Worm (Caenorhabditis elegans): Measurements from ENCODE around the gene gld-3.
A peak's percentile ranks its signal among the peaks of the same experiment; 100 is the strongest.

The gld-3 gene

DNA sequence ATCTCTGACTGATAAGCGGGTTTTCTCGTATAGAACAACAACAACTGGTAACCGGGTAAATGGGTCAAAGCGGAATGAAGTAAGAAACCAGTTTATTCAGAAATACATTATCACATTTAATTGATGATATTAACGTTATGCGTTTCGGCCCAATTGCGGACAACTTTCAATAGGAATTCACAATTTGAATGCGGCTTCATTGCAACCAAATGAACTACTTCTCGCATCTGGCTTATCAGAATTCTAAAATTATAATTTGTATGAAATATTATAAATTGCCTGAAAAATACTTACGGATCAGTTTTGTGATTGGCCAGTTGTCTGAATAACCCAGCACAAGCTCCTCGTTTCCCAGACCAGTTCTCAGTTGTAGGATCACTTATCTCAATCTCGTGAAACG is 36.3 kb downstream of the gld-3 start, which contains the start of gene col-36:
Gene col-36, minus strand, starts transcription at position 101 of the 400 bp plus-strand sequence.
- no peak for TF ChIP-seq F57C9.4 (tag; optimal IDR thresholded peaks at IDR 0.05)
- no peak for TF ChIP-seq atf-7 (tag; optimal IDR thresholded peaks at IDR 0.05)
- no peak for TF ChIP-seq repo-1 (tag; optimal IDR thresholded peaks at IDR 0.05)
- TF ChIP-seq aptf-3 (GFP tag; IDR thresholded peaks at IDR 0.05): no peak
- TF ChIP-seq F23B12.7 (tag; optimal IDR thresholded peaks at IDR 0.05; ENCODE audit: insufficient read depth): no peak
- no peak for TF ChIP-seq let-607 (tag; optimal IDR thresholded peaks at IDR 0.05)
- no peak for TF ChIP-seq hrde-1 (tag; optimal IDR thresholded peaks at IDR 0.05; ENCODE audit: borderline replicate concordance)
- TF ChIP-seq Y95B8A.8 (GFP tag; IDR thresholded peaks at IDR 0.05): no peak
- TF ChIP-seq gei-17 (GFP tag; optimal IDR thresholded peaks at IDR 0.05): no peak
- TF ChIP-seq rec-8 (tag; optimal IDR thresholded peaks at IDR 0.05): no peak

DNA sequence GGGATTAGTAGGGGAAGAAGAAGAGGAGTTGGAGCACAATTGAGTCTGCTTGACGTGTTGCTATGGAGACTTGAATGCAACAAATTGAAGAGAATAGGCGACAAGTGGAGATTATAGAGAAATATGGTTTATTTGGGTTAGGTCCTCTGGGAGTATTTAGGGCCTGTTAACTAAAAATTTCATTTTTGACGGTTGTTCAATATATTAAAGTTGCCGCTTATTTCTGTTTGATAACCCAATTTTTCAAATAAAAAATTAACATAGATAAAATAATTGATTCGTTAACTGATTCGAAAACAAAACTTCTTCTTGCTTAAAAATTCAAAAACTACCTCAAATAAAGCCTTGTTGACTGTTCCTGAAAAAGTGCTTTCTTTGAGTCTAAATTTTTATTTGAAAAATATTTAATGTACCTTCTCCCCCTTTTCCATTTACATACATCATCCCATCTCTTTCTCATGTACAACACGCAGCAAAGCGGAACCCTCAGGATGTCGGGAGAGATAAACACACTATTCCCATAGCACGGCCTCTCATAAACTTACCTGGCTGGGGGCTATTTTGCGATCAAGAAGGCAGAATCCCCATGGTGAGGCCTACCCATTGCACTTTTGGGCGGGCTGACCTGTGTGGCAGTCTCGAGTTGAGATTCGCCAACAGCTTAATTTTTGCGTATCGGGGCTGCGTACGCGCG is 39.0 kb downstream of the gld-3 start, which contains the start of gene dyf-13:
Gene dyf-13, minus strand, starts transcription at position 51 of the 694 bp plus-strand sequence.
- 0 out of 2 replicates have a peak, but pooled peaks have one; percentile 41 for TF ChIP-seq egl-18 (GFP tag; IDR thresholded peaks at IDR 0.05)
- TF ChIP-seq madf-6 (GFP tag; IDR thresholded peaks at IDR 0.05): no peak; the same call in 1 of the 2 replicates
- peak; percentile 70 for TF ChIP-seq snpc-4 (GFP tag; optimal IDR thresholded peaks at IDR 0.05)
- TF ChIP-seq snpc-4 (tag; optimal IDR thresholded peaks at IDR 0.05): peak in 3 of 4 experiments; percentile 82 to 86 (median 84)
- TF ChIP-seq ccch-3 (GFP tag; optimal IDR thresholded peaks at IDR 0.05): no peak
- no peak for TF ChIP-seq F10E7.11 (tag; optimal IDR thresholded peaks at IDR 0.05)
- no peak for TF ChIP-seq lsy-27 (tag; optimal IDR thresholded peaks at IDR 0.05; ENCODE audit: borderline replicate concordance, insufficient read depth)
- no peak for TF ChIP-seq F37B4.10 (GFP tag; IDR thresholded peaks at IDR 0.05)
- TF ChIP-seq nhr-120 (GFP tag; IDR thresholded peaks at IDR 0.05): no peak
- no peak for TF ChIP-seq hsf-1 (GFP tag; IDR thresholded peaks at IDR 0.05)
- no peak for TF ChIP-seq lir-1 (GFP tag; conservative IDR thresholded peaks at IDR 0.05)
- TF ChIP-seq gei-17 (GFP tag; optimal IDR thresholded peaks at IDR 0.05): no peak
- peak; percentile 86 for TF ChIP-seq snpc-1.1 (tag; optimal IDR thresholded peaks at IDR 0.05; ENCODE audit: insufficient read depth)
- TF ChIP-seq repo-1 (tag; optimal IDR thresholded peaks at IDR 0.05): no peak
- TF ChIP-seq ztf-25 (GFP tag; IDR thresholded peaks at IDR 0.05): 0 out of 2 replicates have a peak, but pooled peaks have one; percentile 30
- TF ChIP-seq lin-35 (GFP tag; optimal IDR thresholded peaks at IDR 0.05): no peak
- no peak for TF ChIP-seq nhr-80 (tag; optimal IDR thresholded peaks at IDR 0.05)
- no peak for TF ChIP-seq let-526 (GFP tag; IDR thresholded peaks at IDR 0.05)
- TF ChIP-seq nhr-27 (tag; optimal IDR thresholded peaks at IDR 0.05): no peak
- no peak for TF ChIP-seq aptf-3 (GFP tag; IDR thresholded peaks at IDR 0.05)
- TF ChIP-seq mes-4 (tag; optimal IDR thresholded peaks at IDR 0.05): no peak
- no peak for TF ChIP-seq ceh-79 (tag; optimal IDR thresholded peaks at IDR 0.05)
- no peak for TF ChIP-seq egrh-3 (GFP tag; IDR thresholded peaks at IDR 0.05)
- no peak for TF ChIP-seq attf-3 (GFP tag; conservative IDR thresholded peaks at IDR 0.05)
- TF ChIP-seq B0035.1 (tag; optimal IDR thresholded peaks at IDR 0.05): no peak
- no peak for TF ChIP-seq C17E4.6 (GFP tag; IDR thresholded peaks at IDR 0.05)
- no peak for TF ChIP-seq bed-2 (GFP tag; IDR thresholded peaks at IDR 0.05)
- TF ChIP-seq ceh-100 (GFP tag; IDR thresholded peaks at IDR 0.05): no peak
- no peak for TF ChIP-seq madf-8 (GFP tag; conservative IDR thresholded peaks at IDR 0.05)
- no peak for TF ChIP-seq attf-5 (GFP tag; optimal IDR thresholded peaks at IDR 0.05)
- TF ChIP-seq lin-54 (GFP tag; optimal IDR thresholded peaks at IDR 0.05): no peak
- peak; percentile 45 for TF ChIP-seq snpc-3.4 (tag; optimal IDR thresholded peaks at IDR 0.05)
- no peak for TF ChIP-seq B0261.1 (tag; optimal IDR thresholded peaks at IDR 0.05)
- TF ChIP-seq let-607 (tag; optimal IDR thresholded peaks at IDR 0.05): no peak
- TF ChIP-seq madf-10 (tag; optimal IDR thresholded peaks at IDR 0.05): no peak
- TF ChIP-seq aptf-2 (GFP tag; conservative IDR thresholded peaks at IDR 0.05): 0 out of 2 replicates have a peak, but pooled peaks have one; percentile 60
- TF ChIP-seq ceh-40 (GFP tag; IDR thresholded peaks at IDR 0.05): no peak
- TF ChIP-seq hmg-20 (GFP tag; IDR thresholded peaks at IDR 0.05): no peak

Data from whole organism, young adult.